Fruit fly (Drosophila melanogaster) whole organism, prepupa: Measurements from ENCODE around the gene Dh31.

ENCODE experiments used
- CG10631 ChIP-seq: fragments of 200-800 bp; sonication (Bioruptor generic); optimal IDR thresholded peaks from 2 replicates; lab custom pipeline; 2016; ENCODE audit warnings: missing biosample characterization, missing genetic modification characterization
- CG10669 ChIP-seq: fragments of 200-800 bp; sonication (Bioruptor generic); optimal IDR thresholded peaks from 3 replicates; lab custom pipeline; 2018; ENCODE audit warnings: missing biosample characterization, mild to moderate bottlenecking, missing genetic modification characterization, moderate library complexity
- CG11294 ChIP-seq: fragments of 200-800 bp; sonication (Bioruptor generic); IDR thresholded peaks from 2 replicates; pipeline ENCODE4 v1.3.6; 2022; ENCODE audit warnings: missing biosample characterization, missing genetic modification characterization
- CG11762 ChIP-seq: fragments of 200-800 bp; sonication (Bioruptor generic); optimal IDR thresholded peaks from 3 replicates; lab custom pipeline; 2016; ENCODE audit warnings: missing biosample characterization, missing genetic modification characterization; ENCODE audit not compliant: insufficient read depth
- CG11902 ChIP-seq: fragments of 200-800 bp; sonication (Bioruptor generic); optimal IDR thresholded peaks from 3 replicates; lab custom pipeline; 2016; ENCODE audit warnings: missing biosample characterization, missing genetic modification characterization
- CG1621 ChIP-seq: fragments of 200-800 bp; sonication (Bioruptor generic); optimal IDR thresholded peaks from 3 replicates; lab custom pipeline; 2018; ENCODE audit warnings: missing biosample characterization, mild to moderate bottlenecking, missing genetic modification characterization
- CG16779 ChIP-seq: fragments of 200-800 bp; sonication (Bioruptor generic); optimal IDR thresholded peaks from 3 replicates; lab custom pipeline; 2017; ENCODE audit warnings: missing biosample characterization, mild to moderate bottlenecking, missing genetic modification characterization
- CG32006 ChIP-seq: fragments of 200-800 bp; sonication (Bioruptor generic); optimal IDR thresholded peaks from 3 replicates; lab custom pipeline; 2017; ENCODE audit warnings: missing biosample characterization, mild to moderate bottlenecking, missing genetic modification characterization
- CG34406 ChIP-seq: fragments of 200-800 bp; sonication (Bioruptor generic); optimal IDR thresholded peaks from 3 replicates; lab custom pipeline; 2016; ENCODE audit warnings: missing biosample characterization, missing genetic modification characterization
- CG4318 ChIP-seq: fragments of 200-800 bp; sonication (Bioruptor generic); optimal IDR thresholded peaks from 3 replicates; lab custom pipeline; 2017; ENCODE audit warnings: missing biosample characterization, mild to moderate bottlenecking, missing genetic modification characterization
- CG6163 ChIP-seq: fragments of 200-800 bp; sonication (Bioruptor generic); IDR thresholded peaks from 3 replicates; pipeline ENCODE4 v1.3.6; 2022; ENCODE audit warnings: missing biosample characterization, missing genetic modification characterization
- CG6276 ChIP-seq: fragments of 200-800 bp; sonication (Bioruptor generic); optimal IDR thresholded peaks from 2 replicates; lab custom pipeline; 2017; ENCODE audit warnings: missing biosample characterization, mild to moderate bottlenecking, missing genetic modification characterization
- CG6792 ChIP-seq: fragments of 200-800 bp; sonication (Bioruptor generic); optimal IDR thresholded peaks from 3 replicates; lab custom pipeline; 2016; ENCODE audit warnings: missing biosample characterization, missing genetic modification characterization
- CG6808 ChIP-seq: fragments of 200-800 bp; sonication (Bioruptor generic); optimal IDR thresholded peaks from 3 replicates; lab custom pipeline; 2017; ENCODE audit warnings: missing biosample characterization, missing genetic modification characterization, mild to moderate bottlenecking, moderate library complexity, missing genetic modification reagents
- CG6854 ChIP-seq: fragments of 200-800 bp; sonication (Bioruptor generic); optimal IDR thresholded peaks from 2 replicates; lab custom pipeline; 2017; ENCODE audit warnings: missing biosample characterization, mild to moderate bottlenecking, missing genetic modification characterization
- CG7368 ChIP-seq: fragments of 200-800 bp; sonication (Bioruptor generic); optimal IDR thresholded peaks from 3 replicates; lab custom pipeline; 2016; ENCODE audit warnings: missing biosample characterization, missing genetic modification characterization
- CG8119 ChIP-seq: fragments of 200-800 bp; sonication (Bioruptor generic); IDR thresholded peaks from 3 replicates; pipeline ENCODE4 v1.3.6; 2022; ENCODE audit warnings: missing biosample characterization, missing genetic modification characterization
- CG8319 ChIP-seq: fragments of 200-800 bp; sonication (Bioruptor generic); optimal IDR thresholded peaks from 3 replicates; lab custom pipeline; 2016; ENCODE audit warnings: missing biosample characterization, missing genetic modification characterization
- CG8632 ChIP-seq: fragments of 200-800 bp; sonication (Bioruptor generic); optimal IDR thresholded peaks from 3 replicates; lab custom pipeline; 2016; ENCODE audit warnings: missing biosample characterization, missing genetic modification characterization
- Eip75B ChIP-seq: fragments of 200-800 bp; sonication (Bioruptor generic); optimal IDR thresholded peaks from 3 replicates; lab custom pipeline; 2016; ENCODE audit warnings: missing biosample characterization, missing genetic modification characterization
- Eip78C ChIP-seq: fragments of 200-800 bp; sonication (Bioruptor generic); peaks from one replicate; lab custom pipeline; 2016; ENCODE audit warnings: missing biosample characterization, missing genetic modification characterization
- Eip93F ChIP-seq: fragments of 200-800 bp; sonication (Bioruptor generic); optimal IDR thresholded peaks from 2 replicates; lab custom pipeline; 2016; ENCODE audit warnings: missing biosample characterization, mild to moderate bottlenecking, missing genetic modification characterization
- Ets21C ChIP-seq: fragments of 200-800 bp; sonication (Bioruptor generic); optimal IDR thresholded peaks from 3 replicates; lab custom pipeline; 2016; ENCODE audit warnings: missing biosample characterization, missing genetic modification characterization
- Ets96B ChIP-seq: fragments of 200-800 bp; optimal IDR thresholded peaks from 2 replicates; lab custom pipeline; 2019; ENCODE audit warnings: missing biosample characterization, mild to moderate bottlenecking, missing genetic modification characterization, moderate library complexity
- Hr38 ChIP-seq: sonication (Bioruptor generic); optimal IDR thresholded peaks from 2 replicates; lab custom pipeline; 2016; ENCODE audit warnings: missing biosample characterization, missing genetic modification characterization
- Hr4 ChIP-seq: fragments of 200-800 bp; sonication (Bioruptor generic); optimal IDR thresholded peaks from 3 replicates; lab custom pipeline; 2016; ENCODE audit warnings: missing biosample characterization, missing genetic modification characterization
- Lpt ChIP-seq: fragments of 200-800 bp; sonication (Bioruptor generic); optimal IDR thresholded peaks from 3 replicates; lab custom pipeline; 2016; ENCODE audit warnings: missing biosample characterization, missing genetic modification characterization
- Met ChIP-seq: fragments of 200-800 bp; sonication (Bioruptor generic); optimal IDR thresholded peaks from 3 replicates; lab custom pipeline; 2016; ENCODE audit warnings: missing biosample characterization, missing genetic modification characterization
- OdsH ChIP-seq: fragments of 200-800 bp; sonication (Bioruptor generic); optimal IDR thresholded peaks from 3 replicates; lab custom pipeline; 2016; ENCODE audit warnings: missing biosample characterization, missing genetic modification characterization
- Sox102F ChIP-seq: fragments of 200-800 bp; sonication (Bioruptor generic); optimal IDR thresholded peaks from 2 replicates; lab custom pipeline; 2016; ENCODE audit warnings: missing biosample characterization, mild to moderate bottlenecking, missing genetic modification characterization
- Sox14 ChIP-seq: fragments of 200-800 bp; sonication (Bioruptor generic); optimal IDR thresholded peaks from 3 replicates; lab custom pipeline; 2016; ENCODE audit warnings: missing biosample characterization, missing genetic modification characterization
- Sox15 ChIP-seq: fragments of 200-800 bp; sonication (Bioruptor generic); optimal IDR thresholded peaks from 3 replicates; lab custom pipeline; 2016; ENCODE audit warnings: missing biosample characterization, missing genetic modification characterization
- achi ChIP-seq: fragments of 200-800 bp; sonication (Bioruptor generic); optimal IDR thresholded peaks from 3 replicates; lab custom pipeline; 2016; ENCODE audit warnings: missing biosample characterization, missing genetic modification characterization
- acj6 ChIP-seq: fragments of 200-800 bp; sonication (Bioruptor generic); optimal IDR thresholded peaks from 3 replicates; lab custom pipeline; 2016; ENCODE audit warnings: missing biosample characterization, missing genetic modification characterization
- cyc ChIP-seq: fragments of 200-800 bp; sonication (Bioruptor generic); optimal IDR thresholded peaks from 3 replicates; lab custom pipeline; 2016; ENCODE audit warnings: missing biosample characterization, missing genetic modification characterization
- dac ChIP-seq: fragments of 200-800 bp; sonication (Bioruptor generic); optimal IDR thresholded peaks from 2 replicates; lab custom pipeline; 2017; ENCODE audit warnings: missing biosample characterization, mild to moderate bottlenecking, missing genetic modification characterization
- dsx ChIP-seq: fragments of 200-800 bp; optimal IDR thresholded peaks from 3 replicates; lab custom pipeline; 2019; ENCODE audit warnings: missing biosample characterization, mild to moderate bottlenecking, missing genetic modification characterization, moderate library complexity; ENCODE audit not compliant: poor library complexity, severe bottlenecking
- eg ChIP-seq: fragments of 200-800 bp; sonication (Bioruptor generic); IDR thresholded peaks from 3 replicates; pipeline ENCODE4 v1.3.6; 2022; ENCODE audit warnings: missing biosample characterization, missing genetic modification characterization
- esn ChIP-seq: fragments of 200-800 bp; sonication (Bioruptor generic); optimal IDR thresholded peaks from 2 replicates; lab custom pipeline; 2016; ENCODE audit warnings: missing biosample characterization, mild to moderate bottlenecking, missing genetic modification characterization, moderate library complexity
- fd85E ChIP-seq: fragments of 200-800 bp; sonication (Bioruptor generic); optimal IDR thresholded peaks from 3 replicates; lab custom pipeline; 2016; ENCODE audit warnings: missing biosample characterization, missing genetic modification characterization
- fkh ChIP-seq: fragments of 200-800 bp; sonication (Bioruptor generic); optimal IDR thresholded peaks from 3 replicates; lab custom pipeline; 2017; ENCODE audit warnings: missing biosample characterization, mild to moderate bottlenecking, missing genetic modification characterization, moderate library complexity
- lz ChIP-seq: fragments of 200-800 bp; sonication (Bioruptor generic); optimal IDR thresholded peaks from 3 replicates; lab custom pipeline; 2016; ENCODE audit warnings: missing biosample characterization, missing genetic modification characterization
- net ChIP-seq: fragments of 200-800 bp; sonication (Bioruptor generic); optimal IDR thresholded peaks from 3 replicates; lab custom pipeline; 2016; ENCODE audit warnings: missing biosample characterization, missing genetic modification characterization
- pdm3 ChIP-seq: fragments of 200-800 bp; sonication (Bioruptor generic); optimal IDR thresholded peaks from 3 replicates; lab custom pipeline; 2016; ENCODE audit warnings: missing biosample characterization, missing genetic modification characterization
- spab ChIP-seq: fragments of 200-800 bp; sonication (Bioruptor generic); optimal IDR thresholded peaks from 2 replicates; lab custom pipeline; 2017; ENCODE audit warnings: missing biosample characterization, mild to moderate bottlenecking, missing genetic modification characterization, missing genetic modification reagents
- ss ChIP-seq, 2 experiments: fragments of 200-800 bp; sonication (Bioruptor generic); optimal IDR thresholded peaks; 2 replicates in 1 of 2; 3 replicates in 1 of 2; lab custom pipeline; 2017 to 2018; ENCODE audit warnings: mild to moderate bottlenecking in 2 of 2, missing biosample characterization in 2 of 2, missing genetic modification characterization in 2 of 2, moderate library complexity in 1 of 2
- svp ChIP-seq: fragments of 200-800 bp; sonication (Bioruptor generic); peaks from one replicate; lab custom pipeline; 2016; ENCODE audit warnings: missing biosample characterization, missing genetic modification characterization
- topi ChIP-seq: fragments of 200-800 bp; sonication (Bioruptor generic); optimal IDR thresholded peaks from 3 replicates; lab custom pipeline; 2016; ENCODE audit warnings: missing biosample characterization, missing genetic modification characterization
- vri ChIP-seq: fragments of 200-800 bp; sonication (Bioruptor generic); optimal IDR thresholded peaks from 3 replicates; lab custom pipeline; 2016; ENCODE audit warnings: missing biosample characterization, mild to moderate bottlenecking, missing genetic modification characterization

Gene Dh31

dm6 chr2L:8528951-8529430, 22.3 kb upstream of the Dh31 start, which contains the start of gene CG17834 (continued):
- TF ChIP-seq CG8119 (GFP tag; lab: Robert Waterston, UW) = peak; percentile 50; the same call in 2 of the 3 replicates
- TF ChIP-seq CG6163 (GFP tag; lab: Robert Waterston, UW) = peak; percentile 68; the same call in 2 of the 3 replicates
- TF ChIP-seq dac (GFP tag; lab: Kevin White, UChicago) = no peak
- TF ChIP-seq net (GFP tag; lab: Kevin White, UChicago) = peak; percentile 32
- TF ChIP-seq CG16779 (tag; lab: Kevin White, UChicago) = no peak
- TF ChIP-seq CG11902 (GFP tag; lab: Kevin White, UChicago) = no peak
- peak; percentile 82 for TF ChIP-seq CG6854
- TF ChIP-seq lz (GFP tag; lab: Kevin White, UChicago) = no peak
- TF ChIP-seq pdm3 (GFP tag; lab: Kevin White, UChicago) = no peak
- TF ChIP-seq Eip93F = no peak
- no peak for TF ChIP-seq Ets96B
- TF ChIP-seq Ets21C (GFP tag; lab: Kevin White, UChicago) = no peak
- TF ChIP-seq svp (GFP tag; lab: Kevin White, UChicago) = peak; percentile 86
- no peak for TF ChIP-seq CG32006 (GFP tag; lab: Kevin White, UChicago)
- TF ChIP-seq CG10669 (GFP tag; lab: Kevin White, UChicago) = no peak
- TF ChIP-seq CG6792 (GFP tag; lab: Kevin White, UChicago) = no peak
- TF ChIP-seq, all 60 proteins: peak for 14

DNA sequence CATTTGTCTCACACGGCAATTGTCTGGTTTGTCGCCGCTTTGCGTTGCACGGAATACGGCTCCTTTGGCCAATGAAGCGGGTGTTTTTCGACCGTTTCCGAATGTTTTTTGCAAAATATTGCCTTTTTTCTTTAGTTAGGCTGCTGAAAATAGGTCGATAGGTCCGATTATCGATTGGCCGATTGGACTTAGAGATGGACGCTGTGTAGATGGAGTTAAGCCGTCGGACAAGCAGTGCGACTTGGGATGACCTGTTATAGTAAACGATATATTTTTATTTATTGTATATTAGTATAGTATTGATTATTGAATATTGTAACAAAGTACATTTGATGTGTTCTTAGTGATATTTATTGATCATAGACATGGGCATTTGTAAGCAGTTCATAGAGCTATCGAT, 21.7 kb upstream of the Dh31 start, which contains the start of the genes lmgA and lmgB:
TSS of gene lmgA (minus strand) at position 301 of the 400 bp plus-strand sequence.
TSS of gene lmgB (minus strand) at position 301 of the 400 bp plus-strand sequence.
- no peak for TF ChIP-seq CG6854
- TF ChIP-seq Sox14 = no peak
- no peak for TF ChIP-seq CG34406
- TF ChIP-seq CG8632 = no peak
- TF ChIP-seq fd85E (GFP tag; lab: Kevin White, UChicago) = no peak
- TF ChIP-seq net (GFP tag; lab: Kevin White, UChicago) = no peak
- TF ChIP-seq ss (GFP tag; optimal IDR thresholded peaks at IDR 0.05; lab: Kevin White, UChicago) = no peak
- TF ChIP-seq acj6 (GFP tag; lab: Kevin White, UChicago) = peak; percentile 39
- TF ChIP-seq esn = peak; percentile 39
- no peak for TF ChIP-seq CG4318
- no peak for TF ChIP-seq pdm3 (GFP tag; lab: Kevin White, UChicago)
- TF ChIP-seq OdsH (GFP tag; lab: Kevin White, UChicago) = peak; percentile 32
- peak; percentile 18 for TF ChIP-seq achi (GFP tag; lab: Kevin White, UChicago)
- TF ChIP-seq Hr4 (GFP tag; lab: Kevin White, UChicago) = peak; percentile 37
- no peak for TF ChIP-seq Ets21C (GFP tag; lab: Kevin White, UChicago)
- TF ChIP-seq CG10669 (GFP tag; lab: Kevin White, UChicago) = no peak
- no peak for TF ChIP-seq Sox102F (GFP tag; lab: Kevin White, UChicago)
- TF ChIP-seq CG6163 (GFP tag; lab: Robert Waterston, UW) = no peak
- no peak for TF ChIP-seq eg (GFP tag; lab: Robert Waterston, UW)
- TF ChIP-seq CG6276 = no peak
- peak; percentile 20 for TF ChIP-seq CG1621 (tag; lab: Kevin White, UChicago)
- no peak for TF ChIP-seq CG7368 (GFP tag; lab: Kevin White, UChicago)
- TF ChIP-seq Hr38 (GFP tag; lab: Kevin White, UChicago) = no peak
- TF ChIP-seq Eip93F = no peak
- no peak for TF ChIP-seq fkh (GFP tag; lab: Kevin White, UChicago)
- no peak for TF ChIP-seq Lpt (GFP tag; lab: Kevin White, UChicago)
- TF ChIP-seq svp (GFP tag; lab: Kevin White, UChicago) = no peak
- peak; percentile 58 for TF ChIP-seq CG10631 (GFP tag; lab: Kevin White, UChicago)
- no peak for TF ChIP-seq CG11762 (GFP tag; lab: Kevin White, UChicago)
- no peak for TF ChIP-seq CG8119 (GFP tag; lab: Robert Waterston, UW)
- no peak for TF ChIP-seq CG8319
- no peak for TF ChIP-seq spab (GFP tag; lab: Kevin White, UChicago)
- no peak for TF ChIP-seq topi (GFP tag; lab: Kevin White, UChicago)
- no peak for TF ChIP-seq vri
- TF ChIP-seq Eip75B (GFP tag; lab: Kevin White, UChicago) = peak; percentile 74
- peak; percentile 66 for TF ChIP-seq Eip78C (GFP tag; lab: Kevin White, UChicago)
- no peak for TF ChIP-seq CG11902 (GFP tag; lab: Kevin White, UChicago)
- no peak for TF ChIP-seq dsx (GFP tag; lab: Kevin White, UChicago)
- no peak for TF ChIP-seq CG11294 (GFP tag; lab: Robert Waterston, UW)
- TF ChIP-seq Ets96B = peak; percentile 5
- no peak for TF ChIP-seq CG6808
- no peak for TF ChIP-seq Sox15 (GFP tag; lab: Kevin White, UChicago)
- TF ChIP-seq Met = no peak
- TF ChIP-seq cyc (GFP tag; lab: Kevin White, UChicago) = no peak
